Fruit fly (Drosophila melanogaster): ENCODE measurements around the gene CG32192.

DNA sequence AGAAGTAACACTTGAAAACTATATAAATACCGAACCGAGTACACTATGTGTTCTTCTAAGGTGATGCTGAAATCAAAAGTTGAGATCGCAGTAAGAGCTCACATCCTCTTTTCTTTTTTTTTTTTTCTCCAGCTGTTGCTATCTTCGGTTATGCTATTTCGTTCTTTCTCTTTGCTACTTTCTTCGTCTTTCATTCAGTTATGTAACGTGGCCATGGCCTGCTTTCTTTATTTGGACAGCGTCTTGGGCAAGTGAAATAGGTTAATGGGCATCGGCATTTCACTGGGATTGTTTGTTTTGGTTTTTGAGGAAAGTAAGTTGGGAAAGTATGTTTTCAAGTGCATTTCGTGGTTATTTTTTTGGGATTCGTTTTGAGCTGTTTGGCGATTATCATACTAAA is 22.5 kb upstream of the CG32192 start:
- TF ChIP-seq br (GFP tag; optimal IDR thresholded peaks at IDR 0.05) (no peak), GATAd (GFP tag; optimal IDR thresholded peaks at IDR 0.05) (no peak), OdsH (GFP tag; optimal IDR thresholded peaks at IDR 0.05) (no peak), psq (GFP tag; optimal IDR thresholded peaks at IDR 0.05) (no peak), dl (GFP tag; optimal IDR thresholded peaks at IDR 0.05; ENCODE audit: insufficient read depth in 1 of 2, partially characterized antibody in 2 of 2) (no peak)

Measured in whole organism, wandering third instar larva.